Worm (Caenorhabditis elegans) whole organism, mixed stage, embryonic: ENCODE measurements around the gene srsx-16.

Source experiments
- M03D4.4 ChIP-seq: sonication (generic microtip); optimal IDR thresholded peaks from 2 replicates; lab custom pipeline; 2017; ENCODE audit warnings: mild to moderate bottlenecking, missing genetic modification characterization, missing compliant biosample characterization
- bed-3 ChIP-seq: fragments of 200-800 bp; sonication (Bioruptor generic); optimal IDR thresholded peaks from 3 replicates; lab custom pipeline; 2018; ENCODE audit warnings: mild to moderate bottlenecking, missing genetic modification characterization, moderate library complexity, missing compliant biosample characterization
- blmp-1 ChIP-seq: fragments of 150-350 bp; optimal IDR thresholded peaks from 2 replicates; lab custom pipeline; 2014; ENCODE audit warnings: missing biosample characterization, missing genetic modification characterization
- ceh-39 ChIP-seq: fragments of 150-350 bp; optimal IDR thresholded peaks from 2 replicates; lab custom pipeline; 2014; ENCODE audit warnings: missing biosample characterization, missing genetic modification characterization
- ceh-43 ChIP-seq: fragments of 200-800 bp; sonication (Bioruptor generic); optimal IDR thresholded peaks from 2 replicates; lab custom pipeline; 2018; ENCODE audit warnings: mild to moderate bottlenecking, missing genetic modification characterization, moderate library complexity, missing compliant biosample characterization
- ceh-83 ChIP-seq: fragments of 200-800 bp; sonication (Bioruptor generic); optimal IDR thresholded peaks from 2 replicates; lab custom pipeline; 2018; ENCODE audit warnings: mild to moderate bottlenecking, missing genetic modification characterization, missing compliant biosample characterization
- ces-1 ChIP-seq: fragments of 150-350 bp; optimal IDR thresholded peaks from 2 replicates; lab custom pipeline; 2014; ENCODE audit warnings: missing biosample characterization, missing genetic modification reagents, missing genetic modification characterization
- cnd-1 ChIP-seq: fragments of 200-800 bp; sonication (Bioruptor generic); optimal IDR thresholded peaks from 2 replicates; lab custom pipeline; 2018; ENCODE audit warnings: mild to moderate bottlenecking, missing genetic modification characterization, missing compliant biosample characterization
- drap-1 ChIP-seq: fragments of 200-800 bp; sonication (Bioruptor generic); optimal IDR thresholded peaks from 3 replicates; lab custom pipeline; 2018; ENCODE audit warnings: mild to moderate bottlenecking, missing genetic modification characterization, missing compliant biosample characterization
- elt-3 ChIP-seq: fragments of 150-350 bp; optimal IDR thresholded peaks from 2 replicates; lab custom pipeline; 2014; ENCODE audit warnings: missing biosample characterization, missing genetic modification characterization
- flh-1 ChIP-seq: fragments of 200-800 bp; sonication (Bioruptor generic); optimal IDR thresholded peaks from 2 replicates; lab custom pipeline; 2018; ENCODE audit warnings: mild to moderate bottlenecking, missing genetic modification characterization, moderate library complexity, missing compliant biosample characterization
- ham-2 ChIP-seq: fragments of 200-800 bp; sonication (Bioruptor generic); optimal IDR thresholded peaks from 2 replicates; lab custom pipeline; 2018; ENCODE audit warnings: mild to moderate bottlenecking, missing genetic modification characterization, missing compliant biosample characterization
- hlh-1 ChIP-seq: fragments of 150-350 bp; optimal IDR thresholded peaks from 2 replicates; lab custom pipeline; 2014; ENCODE audit warnings: missing biosample characterization, missing genetic modification reagents, missing genetic modification characterization
- lin-13 ChIP-seq: fragments of 150-350 bp; optimal IDR thresholded peaks from 2 replicates; lab custom pipeline; 2014; ENCODE audit warnings: missing biosample characterization, missing genetic modification characterization
- lin-32 ChIP-seq: fragments of 200-800 bp; sonication (Bioruptor generic); optimal IDR thresholded peaks from 2 replicates; lab custom pipeline; 2018; ENCODE audit warnings: mild to moderate bottlenecking, missing genetic modification characterization, missing compliant biosample characterization
- lsy-2 ChIP-seq: fragments of 150-350 bp; optimal IDR thresholded peaks from 2 replicates; lab custom pipeline; 2014; ENCODE audit warnings: missing biosample characterization, missing genetic modification characterization
- mep-1 ChIP-seq: fragments of 150-350 bp; optimal IDR thresholded peaks from 2 replicates; lab custom pipeline; 2017; ENCODE audit warnings: missing biosample characterization, missing genetic modification reagents, missing genetic modification characterization, inconsistent platforms
- mls-2 ChIP-seq: sonication (generic microtip); optimal IDR thresholded peaks from 2 replicates; lab custom pipeline; 2016; ENCODE audit warnings: mild to moderate bottlenecking, missing genetic modification characterization, moderate library complexity, missing compliant biosample characterization
- nhr-12 ChIP-seq: fragments of 150-350 bp; optimal IDR thresholded peaks from 2 replicates; lab custom pipeline; 2014; ENCODE audit warnings: missing biosample characterization, missing genetic modification characterization
- nhr-2 ChIP-seq: fragments of 150-350 bp; optimal IDR thresholded peaks from 2 replicates; lab custom pipeline; 2014; ENCODE audit warnings: missing biosample characterization, missing genetic modification characterization
- nhr-237 ChIP-seq: fragments of 150-350 bp; optimal IDR thresholded peaks from 2 replicates; lab custom pipeline; 2014; ENCODE audit warnings: missing biosample characterization, missing genetic modification characterization
- nhr-28 ChIP-seq: fragments of 150-350 bp; optimal IDR thresholded peaks from 2 replicates; lab custom pipeline; 2014; ENCODE audit warnings: missing biosample characterization, missing genetic modification characterization
- nhr-76 ChIP-seq: sonication (generic microtip); optimal IDR thresholded peaks from 2 replicates; lab custom pipeline; 2017; ENCODE audit warnings: missing biosample characterization, missing genetic modification characterization
- pha-4 ChIP-seq: fragments of 150-350 bp; optimal IDR thresholded peaks from 2 replicates; lab custom pipeline; 2018; ENCODE audit warnings: missing biosample characterization, missing genetic modification reagents, missing genetic modification characterization
- sem-2 ChIP-seq: fragments of 200-800 bp; sonication (Bioruptor generic); optimal IDR thresholded peaks from 2 replicates; lab custom pipeline; 2018; ENCODE audit warnings: mild to moderate bottlenecking, missing genetic modification characterization, missing compliant biosample characterization
- snpc-4 ChIP-seq: fragments of 150-350 bp; optimal IDR thresholded peaks from 2 replicates; lab custom pipeline; 2014; ENCODE audit warnings: missing biosample characterization, missing genetic modification characterization
- sptf-1 ChIP-seq: sonication (generic microtip); optimal IDR thresholded peaks from 2 replicates; lab custom pipeline; 2017; ENCODE audit warnings: mild to moderate bottlenecking, missing genetic modification characterization, moderate library complexity, missing compliant biosample characterization
- tbx-8 ChIP-seq: fragments of 200-800 bp; sonication (Bioruptor generic); optimal IDR thresholded peaks from 2 replicates; lab custom pipeline; 2018; ENCODE audit warnings: mild to moderate bottlenecking, missing genetic modification characterization, moderate library complexity, missing compliant biosample characterization
- unc-120 ChIP-seq: sonication (generic microtip); optimal IDR thresholded peaks from 2 replicates; lab custom pipeline; 2017; ENCODE audit warnings: missing genetic modification characterization, missing compliant biosample characterization; ENCODE audit not compliant: poor library complexity, severe bottlenecking
- unc-39 ChIP-seq: fragments of 150-350 bp; optimal IDR thresholded peaks from 2 replicates; lab custom pipeline; 2014; ENCODE audit warnings: missing biosample characterization, missing genetic modification characterization
- zip-8 ChIP-seq: fragments of 150-350 bp; optimal IDR thresholded peaks from 2 replicates; lab custom pipeline; 2014; ENCODE audit warnings: missing biosample characterization, missing genetic modification characterization
- ztf-11 ChIP-seq: fragments of 150-350 bp; optimal IDR thresholded peaks from 2 replicates; lab custom pipeline; 2014; ENCODE audit warnings: missing biosample characterization, missing genetic modification characterization

Gene srsx-16

DNA sequence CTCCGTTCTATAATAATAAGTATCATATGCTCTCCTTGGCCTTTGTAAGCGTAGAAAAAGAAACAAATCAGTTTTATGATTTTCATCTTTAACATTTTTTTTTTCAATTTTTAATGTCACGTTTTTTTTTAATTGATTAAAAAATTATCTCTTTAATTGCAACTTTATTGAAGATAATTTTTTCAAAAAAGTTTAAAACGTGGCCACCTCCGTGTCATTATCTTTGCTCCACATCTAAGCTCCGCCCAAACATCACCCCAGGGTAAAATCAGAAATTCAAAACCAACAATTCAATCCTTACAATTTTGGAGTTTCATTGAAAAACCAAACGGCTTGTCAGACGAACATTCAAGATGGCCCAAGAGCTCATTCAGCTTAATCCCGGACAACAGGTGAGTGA lies 12.1 kb upstream of the srsx-16 start, which contains the start of gene ttbk-8.2:
ttbk-8.2 (plus strand) TSS at position 301 of the 400 bp plus-strand sequence.
- TF ChIP-seq pha-4 (tag; lab: Kevin White, UChicago) (no peak), hlh-1 (tag; lab: Kevin White, UChicago) (no peak), cnd-1 (tag; lab: Kevin White, UChicago) (no peak), M03D4.4 (tag; lab: Kevin White, UChicago) (no peak), ceh-43 (GFP tag; lab: Kevin White, UChicago) (no peak), unc-120 (tag; lab: Kevin White, UChicago) (no peak), nhr-12 (tag; lab: Kevin White, UChicago) (no peak), elt-3 (tag; lab: Kevin White, UChicago) (no peak), snpc-4 (tag; lab: Kevin White, UChicago) (no peak), ces-1 (no peak), blmp-1 (no peak), mls-2 (tag; lab: Kevin White, UChicago) (no peak), mep-1 (tag; lab: Kevin White, UChicago) (no peak), zip-8 (no peak), unc-39 (tag; lab: Kevin White, UChicago) (no peak), lsy-2 (no peak), sem-2 (GFP tag; lab: Kevin White, UChicago) (no peak), ztf-11 (tag; lab: Kevin White, UChicago) (no peak), tbx-8 (GFP tag; lab: Kevin White, UChicago) (no peak), lin-32 (GFP tag; lab: Kevin White, UChicago) (no peak)
- TF ChIP-seq, all 35 proteins: peak for 0

ce11 chrIV:5630156-5630555 lies 10.6 kb upstream of the srsx-16 start, which contains the start of gene srd-12:
TSS of gene srd-12 (minus strand) at chrIV:5630256.
- TF ChIP-seq cnd-1 (tag; lab: Kevin White, UChicago) = no peak
- TF ChIP-seq sem-2 (GFP tag; lab: Kevin White, UChicago) = no peak
- TF ChIP-seq unc-39 (tag; lab: Kevin White, UChicago) = no peak

ce11 chrIV:5627056-5627455 lies 7.5 kb upstream of the srsx-16 start, which contains the start of gene srsx-14:
TSS of gene srsx-14 (minus strand) at chrIV:5627156.
- TF ChIP-seq ceh-39 (tag; lab: Kevin White, UChicago) (no peak), nhr-237 (no peak), snpc-4 (tag; lab: Kevin White, UChicago) (no peak), tbx-8 (GFP tag; lab: Kevin White, UChicago) (no peak), ham-2 (GFP tag; lab: Kevin White, UChicago) (no peak), sptf-1 (tag; lab: Kevin White, UChicago) (no peak), nhr-12 (tag; lab: Kevin White, UChicago) (no peak)

DNA sequence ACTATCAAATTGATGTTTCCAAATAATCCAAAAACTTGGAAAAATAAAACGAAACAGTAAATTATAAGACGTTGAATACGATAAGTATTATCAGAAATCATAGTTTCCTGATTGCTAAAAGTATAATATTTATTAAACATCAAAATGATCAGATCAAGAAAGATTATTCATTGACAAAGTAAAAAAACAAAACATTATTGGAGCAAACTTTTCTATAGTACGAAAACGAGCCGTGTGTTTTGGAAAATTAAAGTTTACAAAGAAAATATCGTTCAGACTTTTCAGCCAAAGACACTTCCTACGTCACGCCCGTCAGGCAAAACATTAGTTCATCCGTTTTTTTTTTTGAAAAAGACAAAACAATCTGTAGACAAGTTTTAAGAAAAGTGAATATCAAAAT lies 4.2 kb upstream of the srsx-16 start, which contains the start of gene srsx-15:
srsx-15 (minus strand) TSS at position 101 of the 400 bp plus-strand sequence.
- no peak for TF ChIP-seq flh-1 (GFP tag; lab: Kevin White, UChicago)
- no peak for TF ChIP-seq bed-3 (GFP tag; lab: Kevin White, UChicago)
- TF ChIP-seq ceh-83 (GFP tag; lab: Kevin White, UChicago) = no peak
- TF ChIP-seq snpc-4 (tag; lab: Kevin White, UChicago) = no peak
- TF ChIP-seq nhr-2 (tag; lab: Kevin White, UChicago) = no peak
- no peak for TF ChIP-seq elt-3 (tag; lab: Kevin White, UChicago)
- no peak for TF ChIP-seq cnd-1 (tag; lab: Kevin White, UChicago)
- TF ChIP-seq blmp-1 = no peak
- no peak for TF ChIP-seq mls-2 (tag; lab: Kevin White, UChicago)
- no peak for TF ChIP-seq ham-2 (GFP tag; lab: Kevin White, UChicago)
- TF ChIP-seq zip-8 = no peak
- TF ChIP-seq mep-1 (tag; lab: Kevin White, UChicago) = no peak
- TF ChIP-seq nhr-28 (tag; lab: Kevin White, UChicago) = no peak
- TF ChIP-seq drap-1 (GFP tag; lab: Kevin White, UChicago) = no peak
- TF ChIP-seq unc-120 (tag; lab: Kevin White, UChicago) = no peak

ce11 chrIV:5614558-5615026 lies 5.0 kb downstream of the srsx-16 start, which contains the start of gene C39H7.4:
TSS of gene C39H7.4 (minus strand) at chrIV:5614608.
- TF ChIP-seq tbx-8 (GFP tag; lab: Kevin White, UChicago) (no peak), ham-2 (GFP tag; lab: Kevin White, UChicago) (no peak), lin-32 (GFP tag; lab: Kevin White, UChicago) (no peak), hlh-1 (tag; lab: Kevin White, UChicago) (no peak), mls-2 (tag; lab: Kevin White, UChicago) (no peak), nhr-2 (tag; lab: Kevin White, UChicago) (no peak), elt-3 (tag; lab: Kevin White, UChicago) (no peak), blmp-1 (no peak), nhr-76 (tag; lab: Kevin White, UChicago) (no peak), cnd-1 (tag; lab: Kevin White, UChicago) (no peak), drap-1 (GFP tag; lab: Kevin White, UChicago) (no peak), sptf-1 (tag; lab: Kevin White, UChicago) (no peak), bed-3 (GFP tag; lab: Kevin White, UChicago) (no peak), lin-13 (tag; lab: Kevin White, UChicago) (no peak), unc-39 (tag; lab: Kevin White, UChicago) (no peak)
- TF ChIP-seq, all 35 proteins: peak for 0
